Worm (Caenorhabditis elegans) whole organism, L3 larva: ENCODE results near the gene sri-63.

Source experiments
- R02D3.7 ChIP-seq: fragments of 150-350 bp; optimal IDR thresholded peaks from 2 replicates; lab custom pipeline; 2014; ENCODE audit warnings: missing biosample characterization, missing genetic modification characterization
- ceh-16 ChIP-seq: sonication (generic microtip); optimal IDR thresholded peaks from 2 replicates; lab custom pipeline; 2017; ENCODE audit warnings: missing biosample characterization, missing genetic modification characterization
- ceh-28 ChIP-seq: fragments of 150-350 bp; optimal IDR thresholded peaks from 2 replicates; lab custom pipeline; 2014; ENCODE audit warnings: missing biosample characterization, missing genetic modification reagents, missing genetic modification characterization
- ceh-9 ChIP-seq: sonication (generic microtip); optimal IDR thresholded peaks from 2 replicates; lab custom pipeline; 2018; ENCODE audit warnings: missing biosample characterization, missing genetic modification characterization
- daf-12 ChIP-seq: fragments of 150-350 bp; optimal IDR thresholded peaks from 2 replicates; lab custom pipeline; 2014; ENCODE audit warnings: missing biosample characterization, missing genetic modification reagents, missing genetic modification characterization
- egl-27 ChIP-seq: sonication (generic microtip); optimal IDR thresholded peaks from 4 replicates; lab custom pipeline; 2017; ENCODE audit warnings: missing biosample characterization, missing genetic modification reagents, missing genetic modification characterization
- egl-5 ChIP-seq: fragments of 150-350 bp; optimal IDR thresholded peaks from 2 replicates; lab custom pipeline; 2017; ENCODE audit warnings: missing biosample characterization, missing genetic modification reagents, missing genetic modification characterization, inconsistent platforms
- elt-2 ChIP-seq: sonication (generic microtip); optimal IDR thresholded peaks from 2 replicates; lab custom pipeline; 2016; ENCODE audit warnings: missing genetic modification reagents, mild to moderate bottlenecking, missing genetic modification characterization, missing compliant biosample characterization
- elt-3 ChIP-seq, 3 experiments: fragments of 150-350 bp in 1 of 3; sonication (generic microtip) in 2 of 3; optimal IDR thresholded peaks; 2 replicates in 2 of 3; 4 replicates in 1 of 3; lab custom pipeline; 2014 to 2017; ENCODE audit warnings: missing biosample characterization in 3 of 3, missing genetic modification characterization in 3 of 3
- eor-1 ChIP-seq, 2 experiments: fragments of 150-350 bp; optimal IDR thresholded peaks; 2 replicates each; lab custom pipeline; 2014 to 2018; ENCODE audit warnings: missing biosample characterization in 2 of 2, missing genetic modification characterization in 2 of 2
- fos-1 ChIP-seq: fragments of 150-350 bp; optimal IDR thresholded peaks from 2 replicates; lab custom pipeline; 2014; ENCODE audit warnings: missing biosample characterization, missing genetic modification characterization
- hmg-11 ChIP-seq: sonication (generic microtip); optimal IDR thresholded peaks from 2 replicates; lab custom pipeline; 2016; ENCODE audit warnings: missing genetic modification characterization, missing compliant biosample characterization
- jun-1 ChIP-seq: fragments of 150-350 bp; optimal IDR thresholded peaks from 2 replicates; lab custom pipeline; 2014; ENCODE audit warnings: missing biosample characterization, missing genetic modification reagents, missing genetic modification characterization
- lin-15B ChIP-seq: fragments of 150-350 bp; optimal IDR thresholded peaks from 2 replicates; lab custom pipeline; 2014; ENCODE audit warnings: missing biosample characterization, missing genetic modification characterization
- lin-39 ChIP-seq: fragments of 150-350 bp; optimal IDR thresholded peaks from 2 replicates; lab custom pipeline; 2018; ENCODE audit warnings: missing biosample characterization, missing genetic modification reagents, missing genetic modification characterization
- mdl-1 ChIP-seq: fragments of 150-350 bp; optimal IDR thresholded peaks from 2 replicates; lab custom pipeline; 2014; ENCODE audit warnings: missing biosample characterization, missing genetic modification characterization
- nfya-1 ChIP-seq: sonication (generic microtip); optimal IDR thresholded peaks from 2 replicates; lab custom pipeline; 2017; ENCODE audit warnings: missing genetic modification characterization, mild to moderate bottlenecking, missing compliant biosample characterization, antibody characterized with exemption, moderate library complexity; ENCODE audit not compliant: insufficient read depth
- nhr-25 ChIP-seq: sonication (generic microtip); optimal IDR thresholded peaks from 2 replicates; lab custom pipeline; 2017; ENCODE audit warnings: missing biosample characterization, missing genetic modification characterization
- nhr-28 ChIP-seq: fragments of 150-350 bp; optimal IDR thresholded peaks from 2 replicates; lab custom pipeline; 2014; ENCODE audit warnings: missing biosample characterization, missing genetic modification characterization
- nhr-43 ChIP-seq: sonication (generic microtip); optimal IDR thresholded peaks from 2 replicates; lab custom pipeline; 2016; ENCODE audit warnings: mild to moderate bottlenecking, missing genetic modification characterization, missing compliant biosample characterization; ENCODE audit not compliant: poor library complexity, severe bottlenecking
- nhr-67 ChIP-seq: fragments of 150-350 bp; optimal IDR thresholded peaks from 2 replicates; lab custom pipeline; 2014; ENCODE audit warnings: missing biosample characterization, missing genetic modification characterization
- pha-4 ChIP-seq: fragments of 150-350 bp; optimal IDR thresholded peaks from 2 replicates; lab custom pipeline; 2014; ENCODE audit warnings: missing biosample characterization, missing genetic modification reagents, missing genetic modification characterization
- pqm-1 ChIP-seq: fragments of 150-350 bp; optimal IDR thresholded peaks from 2 replicates; lab custom pipeline; 2017; ENCODE audit warnings: missing biosample characterization, missing genetic modification characterization, inconsistent platforms
- sea-2 ChIP-seq: fragments of 150-350 bp; sonication (generic microtip); optimal IDR thresholded peaks from 4 replicates; lab custom pipeline; 2014; ENCODE audit warnings: missing biosample characterization, missing genetic modification reagents, missing genetic modification characterization
- skn-1 ChIP-seq: fragments of 150-350 bp; optimal IDR thresholded peaks from 2 replicates; lab custom pipeline; 2014; ENCODE audit warnings: missing biosample characterization, missing genetic modification characterization
- snpc-4 ChIP-seq: fragments of 150-350 bp; optimal IDR thresholded peaks from 2 replicates; lab custom pipeline; 2014; ENCODE audit warnings: missing biosample characterization, missing genetic modification characterization
- unc-62 ChIP-seq: fragments of 150-350 bp; sonication (generic microtip); optimal IDR thresholded peaks from 4 replicates; lab custom pipeline; 2014; ENCODE audit warnings: missing biosample characterization, missing genetic modification reagents, missing genetic modification characterization
- zag-1 ChIP-seq: fragments of 150-350 bp; optimal IDR thresholded peaks from 2 replicates; lab custom pipeline; 2014; ENCODE audit warnings: missing biosample characterization, missing genetic modification characterization
- ztf-11 ChIP-seq: fragments of 150-350 bp; optimal IDR thresholded peaks from 2 replicates; lab custom pipeline; 2014; ENCODE audit warnings: missing biosample characterization, missing genetic modification characterization

Gene sri-63

ce11 chrII:3297914-3298313 is 10.7 kb downstream of the sri-63 start, which contains the start of gene btb-18:
btb-18 (plus strand) TSS chrII:3298214.
- TF ChIP-seq ceh-16 (tag; lab: Kevin White, UChicago): no peak
- TF ChIP-seq nhr-43 (tag; lab: Kevin White, UChicago): no peak
- no peak for TF ChIP-seq jun-1 (tag; lab: Kevin White, UChicago)
- no peak for TF ChIP-seq lin-15B
- TF ChIP-seq unc-62 (GFP tag; lab: Kevin White, UChicago): no peak
- TF ChIP-seq elt-3 (tag; optimal IDR thresholded peaks at IDR 0.05; lab: Kevin White, UChicago): no peak
- no peak for TF ChIP-seq mdl-1 (tag; lab: Kevin White, UChicago)
- TF ChIP-seq sea-2 (GFP tag; lab: Kevin White, UChicago): no peak
- TF ChIP-seq R02D3.7 (tag; lab: Kevin White, UChicago): no peak
- no peak for TF ChIP-seq lin-39
- TF ChIP-seq daf-12 (tag; lab: Kevin White, UChicago): no peak
- no peak for TF ChIP-seq zag-1 (tag; lab: Kevin White, UChicago)
- TF ChIP-seq egl-27 (tag; lab: Kevin White, UChicago): no peak
- no peak for TF ChIP-seq fos-1 (tag; lab: Kevin White, UChicago)
- no peak for TF ChIP-seq skn-1 (tag; lab: Kevin White, UChicago)
- no peak for TF ChIP-seq nhr-28 (tag; lab: Kevin White, UChicago)

- TF ChIP-seq eor-1 (tag; optimal IDR thresholded peaks at IDR 0.05; lab: Kevin White, UChicago) (no peak), ceh-9 (tag; lab: Kevin White, UChicago) (no peak), R02D3.7 (tag; lab: Kevin White, UChicago) (no peak), pqm-1 (tag; lab: Kevin White, UChicago) (no peak), hmg-11 (tag; lab: Kevin White, UChicago) (no peak), ceh-16 (tag; lab: Kevin White, UChicago) (no peak), nhr-28 (tag; lab: Kevin White, UChicago) (no peak), nhr-25 (tag; lab: Kevin White, UChicago) (no peak)
Observed at ce11 chrII:3299457-3299856, 12.3 kb downstream of the sri-63 start, which contains the start of gene btb-22. btb-22 (plus strand) TSS chrII:3299757.

- no peak for TF ChIP-seq sea-2 (GFP tag; lab: Kevin White, UChicago)
- TF ChIP-seq fos-1 (tag; lab: Kevin White, UChicago): no peak
- TF ChIP-seq elt-2 (tag; lab: Kevin White, UChicago): peak; percentile 30
- TF ChIP-seq ceh-28 (tag; lab: Kevin White, UChicago): peak; percentile 37
- no peak for TF ChIP-seq hmg-11 (tag; lab: Kevin White, UChicago)
- TF ChIP-seq pha-4 (tag; lab: Kevin White, UChicago): peak; percentile 45
- no peak for TF ChIP-seq lin-39
- no peak for TF ChIP-seq snpc-4 (tag; lab: Kevin White, UChicago)
- no peak for TF ChIP-seq daf-12 (tag; lab: Kevin White, UChicago)
- TF ChIP-seq unc-62 (GFP tag; lab: Kevin White, UChicago): no peak
- no peak for TF ChIP-seq ceh-16 (tag; lab: Kevin White, UChicago)
- TF ChIP-seq egl-5 (tag; lab: Kevin White, UChicago): no peak
Observed at ce11 chrII:3303582-3303981, 16.4 kb downstream of the sri-63 start.

- no peak for TF ChIP-seq snpc-4 (tag; lab: Kevin White, UChicago)
- peak; percentile 46 for TF ChIP-seq elt-2 (tag; lab: Kevin White, UChicago)
- no peak for TF ChIP-seq R02D3.7 (tag; lab: Kevin White, UChicago)
- TF ChIP-seq, all 47 proteins: peak for 1
Observed at ce11 chrII:3310957-3311657, 23.9 kb downstream of the sri-63 start.

- TF ChIP-seq lin-15B: no peak
Observed at ce11 chrII:3313442-3313841, 26.3 kb downstream of the sri-63 start, which contains the start of gene F39E9.6. F39E9.6 (minus strand) TSS chrII:3313542.

ce11 chrII:3318839-3319238 is 31.7 kb downstream of the sri-63 start:
- TF ChIP-seq lin-39: no peak
- TF ChIP-seq ztf-11 (tag; lab: Kevin White, UChicago): no peak
- no peak for TF ChIP-seq nfya-1 (tag; lab: Kevin White, UChicago)
- no peak for TF ChIP-seq nhr-67 (tag; lab: Kevin White, UChicago)
- TF ChIP-seq elt-2 (tag; lab: Kevin White, UChicago): peak; percentile 91
